Fruit fly (Drosophila melanogaster) whole organism, embryonic: ENCODE data around the gene CG32281.
A peak's percentile ranks its signal among the peaks of the same experiment; 100 is the strongest.

ENCODE experiments used
- Ada2b ChIP-seq: fragments of 200-800 bp; sonication (Bioruptor generic); IDR thresholded peaks from 2 replicates; pipeline ENCODE4 v1.3.6; 2022; ENCODE audit warnings: missing biosample characterization, missing genetic modification characterization
- CG10274 ChIP-seq: fragments of 200-800 bp; sonication (Bioruptor generic); optimal IDR thresholded peaks from 3 replicates; lab custom pipeline; 2017; ENCODE audit warnings: missing biosample characterization, mild to moderate bottlenecking, missing genetic modification characterization
- CG10366 ChIP-seq: fragments of 200-800 bp; sonication (Bioruptor generic); IDR thresholded peaks from 2 replicates; pipeline ENCODE4 v1.3.6; 2022; ENCODE audit warnings: missing biosample characterization, missing genetic modification characterization
- CG10979 ChIP-seq: fragments of 200-800 bp; sonication (Bioruptor generic); optimal IDR thresholded peaks from 2 replicates; lab custom pipeline; 2018; ENCODE audit warnings: missing biosample characterization, mild to moderate bottlenecking, missing genetic modification characterization, moderate library complexity
- CG11398 ChIP-seq: fragments of 200-800 bp; sonication (Bioruptor generic); optimal IDR thresholded peaks from 2 replicates; lab custom pipeline; 2016; ENCODE audit warnings: missing biosample characterization, missing genetic modification characterization
- CG11504 ChIP-seq: fragments of 200-800 bp; sonication (Bioruptor generic); optimal IDR thresholded peaks from 3 replicates; lab custom pipeline; 2019; ENCODE audit warnings: missing biosample characterization, mild to moderate bottlenecking, missing genetic modification characterization, moderate library complexity
- CG12219 ChIP-seq: fragments of 200-800 bp; sonication (Bioruptor generic); optimal IDR thresholded peaks from 3 replicates; lab custom pipeline; 2018; ENCODE audit warnings: missing biosample characterization, mild to moderate bottlenecking, missing genetic modification characterization
- CG13624 ChIP-seq: fragments of 200-800 bp; sonication (Bioruptor generic); optimal IDR thresholded peaks from 2 replicates; lab custom pipeline; 2016; ENCODE audit warnings: missing biosample characterization, missing genetic modification characterization
- CG1602 ChIP-seq: fragments of 200-800 bp; sonication (Bioruptor generic); optimal IDR thresholded peaks from 3 replicates; lab custom pipeline; 2016; ENCODE audit warnings: missing biosample characterization, missing genetic modification characterization
- CG17802 ChIP-seq: fragments of 200-800 bp; sonication (Bioruptor generic); optimal IDR thresholded peaks from 2 replicates; lab custom pipeline; 2018; ENCODE audit warnings: missing biosample characterization, mild to moderate bottlenecking, missing genetic modification characterization, moderate library complexity
- CG17829 ChIP-seq: fragments of 200-800 bp; optimal IDR thresholded peaks from 2 replicates; lab custom pipeline; 2019; ENCODE audit warnings: missing biosample characterization, mild to moderate bottlenecking, missing genetic modification characterization, moderate library complexity
- CG18262 ChIP-seq: fragments of 200-800 bp; optimal IDR thresholded peaks from 3 replicates; lab custom pipeline; 2019; ENCODE audit warnings: missing biosample characterization, mild to moderate bottlenecking, missing genetic modification characterization, moderate library complexity
- CG30020 ChIP-seq: fragments of 200-800 bp; optimal IDR thresholded peaks from 2 replicates; lab custom pipeline; 2019; ENCODE audit warnings: missing biosample characterization, mild to moderate bottlenecking, missing genetic modification characterization, moderate library complexity
- CG34422 ChIP-seq: fragments of 200-800 bp; sonication (Bioruptor generic); IDR thresholded peaks from 3 replicates; pipeline ENCODE4 v1.3.6; 2022; ENCODE audit warnings: missing biosample characterization, missing genetic modification characterization
- CG4820 ChIP-seq: fragments of 200-800 bp; sonication (Bioruptor generic); optimal IDR thresholded peaks from 3 replicates; lab custom pipeline; 2016; ENCODE audit warnings: missing biosample characterization, missing genetic modification characterization
- CG6765 ChIP-seq: fragments of 200-800 bp; sonication (Bioruptor generic); optimal IDR thresholded peaks from 3 replicates; lab custom pipeline; 2017; ENCODE audit warnings: missing biosample characterization, mild to moderate bottlenecking, missing genetic modification characterization
- CG9727 ChIP-seq: fragments of 200-800 bp; sonication (Bioruptor generic); optimal IDR thresholded peaks from 3 replicates; lab custom pipeline; 2017; ENCODE audit warnings: missing biosample characterization, mild to moderate bottlenecking, missing genetic modification characterization
- Fer2 ChIP-seq: fragments of 200-800 bp; sonication (Bioruptor generic); optimal IDR thresholded peaks from 2 replicates; lab custom pipeline; 2018; ENCODE audit warnings: missing biosample characterization, mild to moderate bottlenecking, missing genetic modification characterization, moderate library complexity
- Fer3 ChIP-seq: fragments of 200-800 bp; sonication (Bioruptor generic); optimal IDR thresholded peaks from 2 replicates; lab custom pipeline; 2018; ENCODE audit warnings: missing biosample characterization, mild to moderate bottlenecking, missing genetic modification characterization, moderate library complexity
- H15 ChIP-seq: fragments of 200-800 bp; sonication (Bioruptor generic); IDR thresholded peaks from 3 replicates; pipeline ENCODE4 v1.3.6; 2022; ENCODE audit warnings: missing biosample characterization, missing genetic modification characterization
- HHEX ChIP-seq: fragments of 200-800 bp; sonication (Bioruptor generic); optimal IDR thresholded peaks from 3 replicates; lab custom pipeline; 2017; ENCODE audit warnings: missing biosample characterization, mild to moderate bottlenecking, missing genetic modification characterization, missing genetic modification reagents
- HLH3B ChIP-seq: fragments of 200-800 bp; sonication (Bioruptor generic); IDR thresholded peaks from 2 replicates; pipeline ENCODE4 v1.3.6; 2022; ENCODE audit warnings: missing biosample characterization, missing genetic modification characterization
- Nf-YC ChIP-seq: fragments of 200-800 bp; optimal IDR thresholded peaks from 3 replicates; lab custom pipeline; 2019; ENCODE audit warnings: missing biosample characterization, mild to moderate bottlenecking, missing genetic modification characterization, moderate library complexity
- Pdp1 ChIP-seq, 2 experiments: fragments of 200-800 bp; sonication (Bioruptor generic); optimal IDR thresholded peaks; 3 replicates each; lab custom pipeline; 2016; ENCODE audit warnings: missing biosample characterization in 2 of 2, missing genetic modification characterization in 2 of 2, mild to moderate bottlenecking in 1 of 2, moderate library complexity in 1 of 2
- Ptx1 ChIP-seq: fragments of 200-800 bp; sonication (Bioruptor generic); IDR thresholded peaks from 2 replicates; pipeline ENCODE4 v1.3.6; 2022; ENCODE audit warnings: missing biosample characterization, missing genetic modification characterization
- Spps ChIP-seq: fragments of 200-800 bp; sonication (Bioruptor generic); optimal IDR thresholded peaks from 2 replicates; lab custom pipeline; 2018; ENCODE audit warnings: missing biosample characterization, mild to moderate bottlenecking, missing genetic modification characterization
- Stat92E ChIP-seq, 3 experiments: fragments of >200 bp in 2 of 3; fragments of 200-800 bp in 1 of 3; sonication (Bioruptor generic) in 1 of 3; optimal IDR thresholded peaks; 2 replicates each; lab custom pipeline; 2017 to 2019; ENCODE audit warnings: missing biosample characterization in 3 of 3, missing genetic modification characterization in 3 of 3, mild to moderate bottlenecking in 1 of 3, moderate library complexity in 1 of 3
- az2 ChIP-seq: fragments of 200-800 bp; sonication (Bioruptor generic); optimal IDR thresholded peaks from 3 replicates; lab custom pipeline; 2016; ENCODE audit warnings: missing biosample characterization, missing genetic modification characterization
- bbx ChIP-seq: fragments of 200-800 bp; sonication (Bioruptor generic); IDR thresholded peaks from 2 replicates; pipeline ENCODE4 v1.3.6; 2022; ENCODE audit warnings: missing biosample characterization, missing genetic modification characterization; ENCODE audit not compliant: partially characterized antibody
- bigmax ChIP-seq: fragments of 200-800 bp; sonication (Bioruptor generic); optimal IDR thresholded peaks from 2 replicates; lab custom pipeline; 2018; ENCODE audit warnings: missing biosample characterization, mild to moderate bottlenecking, missing genetic modification characterization
- cad ChIP-seq: fragments of >200 bp; optimal IDR thresholded peaks from 2 replicates; lab custom pipeline; 2017; ENCODE audit warnings: missing biosample characterization, missing genetic modification characterization
- caup ChIP-seq: fragments of 200-800 bp; sonication (Bioruptor generic); optimal IDR thresholded peaks from 3 replicates; lab custom pipeline; 2017; ENCODE audit warnings: missing biosample characterization, mild to moderate bottlenecking, missing genetic modification characterization, moderate library complexity; ENCODE audit not compliant: severe bottlenecking
- cg ChIP-seq: fragments of 200-800 bp; sonication (Bioruptor generic); optimal IDR thresholded peaks from 3 replicates; lab custom pipeline; 2019; ENCODE audit warnings: missing biosample characterization, mild to moderate bottlenecking, missing genetic modification characterization, moderate library complexity
- chm ChIP-seq: fragments of 200-800 bp; sonication (Bioruptor generic); IDR thresholded peaks from 2 replicates; pipeline ENCODE4 v1.3.6; 2022; ENCODE audit warnings: missing biosample characterization, missing genetic modification characterization
- dm ChIP-seq: fragments of 200-800 bp; sonication (Bioruptor generic); optimal IDR thresholded peaks from 3 replicates; lab custom pipeline; 2016; ENCODE audit warnings: missing biosample characterization, missing genetic modification characterization
- dmrt11E ChIP-seq: fragments of 200-800 bp; sonication (Bioruptor generic); optimal IDR thresholded peaks from 3 replicates; lab custom pipeline; 2018; ENCODE audit warnings: missing biosample characterization, mild to moderate bottlenecking, missing genetic modification characterization, moderate library complexity
- fd64A ChIP-seq: fragments of 200-800 bp; sonication (Bioruptor generic); optimal IDR thresholded peaks from 3 replicates; lab custom pipeline; 2018; ENCODE audit warnings: missing biosample characterization, mild to moderate bottlenecking, missing genetic modification characterization
- gem ChIP-seq: fragments of 200-800 bp; sonication (Bioruptor generic); optimal IDR thresholded peaks from 2 replicates; lab custom pipeline; 2019; ENCODE audit warnings: missing biosample characterization, mild to moderate bottlenecking, missing genetic modification characterization, moderate library complexity
- mam ChIP-seq: fragments of 200-800 bp; sonication (Bioruptor generic); optimal IDR thresholded peaks from 3 replicates; lab custom pipeline; 2016; ENCODE audit warnings: missing biosample characterization, missing genetic modification characterization
- oc ChIP-seq: fragments of 200-800 bp; sonication (Bioruptor generic); optimal IDR thresholded peaks from 2 replicates; lab custom pipeline; 2018; ENCODE audit warnings: missing biosample characterization, mild to moderate bottlenecking, missing genetic modification characterization, moderate library complexity
- pita ChIP-seq: fragments of 200-800 bp; sonication (Bioruptor generic); optimal IDR thresholded peaks from 2 replicates; lab custom pipeline; 2017; ENCODE audit warnings: missing biosample characterization, mild to moderate bottlenecking, missing genetic modification characterization
- pzg ChIP-seq: fragments of 200-800 bp; sonication (Bioruptor generic); optimal IDR thresholded peaks from 3 replicates; lab custom pipeline; 2018; ENCODE audit warnings: missing biosample characterization, mild to moderate bottlenecking, missing genetic modification characterization, moderate library complexity
- salm ChIP-seq: fragments of 200-800 bp; sonication (Bioruptor generic); optimal IDR thresholded peaks from 2 replicates; lab custom pipeline; 2018; ENCODE audit warnings: missing biosample characterization, mild to moderate bottlenecking, missing genetic modification characterization
- sd ChIP-seq: fragments of 200-800 bp; sonication (Bioruptor generic); optimal IDR thresholded peaks from 3 replicates; lab custom pipeline; 2018; ENCODE audit warnings: missing biosample characterization, mild to moderate bottlenecking, missing genetic modification characterization, moderate library complexity
- shn ChIP-seq: fragments of 200-800 bp; sonication (Bioruptor generic); optimal IDR thresholded peaks from 3 replicates; lab custom pipeline; 2016; ENCODE audit warnings: missing biosample characterization, missing genetic modification characterization
- slbo ChIP-seq: fragments of 200-800 bp; sonication (Bioruptor generic); IDR thresholded peaks from 2 replicates; pipeline ENCODE4 v1.3.6; 2022; ENCODE audit warnings: missing biosample characterization, missing genetic modification characterization
- tin ChIP-seq: fragments of 200-800 bp; sonication (Bioruptor generic); optimal IDR thresholded peaks from 3 replicates; lab custom pipeline; 2016; ENCODE audit warnings: missing biosample characterization, missing genetic modification characterization
- twi ChIP-seq: fragments of 200-800 bp; optimal IDR thresholded peaks from 2 replicates; lab custom pipeline; 2019; ENCODE audit warnings: missing biosample characterization, mild to moderate bottlenecking, missing genetic modification characterization, moderate library complexity
- unpg ChIP-seq: fragments of 200-800 bp; sonication (Bioruptor generic); optimal IDR thresholded peaks from 3 replicates; lab custom pipeline; 2018; ENCODE audit warnings: missing biosample characterization, mild to moderate bottlenecking, missing genetic modification characterization, moderate library complexity

The CG32281 gene

dm6 chr3L:3143383-3143962, 25.7 kb upstream of the CG32281 start, which contains the start of the genes CG11537 and Alg2 (continued):
- TF ChIP-seq HHEX (GFP tag; lab: Kevin White, UChicago) (peak; percentile 12), Ada2b (GFP tag; lab: Robert Waterston, UW) (no peak), dmrt11E (tag; lab: Kevin White, UChicago) (peak; percentile 33), CG10979 (tag; lab: Kevin White, UChicago) (peak; percentile 13), salm (no peak), az2 (GFP tag; lab: Kevin White, UChicago) (peak; percentile 13), CG12219 (GFP tag; lab: Kevin White, UChicago) (no peak), CG6765 (GFP tag; lab: Kevin White, UChicago) (no peak), gem (tag; lab: Kevin White, UChicago) (peak; percentile 55), slbo (GFP tag; lab: Robert Waterston, UW) (peak; percentile 75), HLH3B (GFP tag; lab: Robert Waterston, UW) (peak; percentile 13; the same call in 1 of the 2 replicates), unpg (GFP tag; lab: Kevin White, UChicago) (peak; percentile 38), bbx (GFP tag; lab: Robert Waterston, UW) (no peak), Ptx1 (GFP tag; lab: Robert Waterston, UW) (no peak), CG11504 (tag; lab: Kevin White, UChicago) (peak; percentile 70), mam (GFP tag; lab: Kevin White, UChicago) (peak; percentile 15), pzg (GFP tag; lab: Kevin White, UChicago) (peak; percentile 42), shn (GFP tag; lab: Kevin White, UChicago) (no peak), CG18262 (tag; lab: Kevin White, UChicago) (peak; percentile 45), CG10366 (GFP tag; lab: Robert Waterston, UW) (peak; percentile 29), Stat92E (GFP tag; optimal IDR thresholded peaks at IDR 0.05; lab: Kevin White, UChicago) (no peak), CG13624 (GFP tag; lab: Kevin White, UChicago) (peak; percentile 35), cad (GFP tag; lab: Kevin White, UChicago) (no peak), Nf-YC (tag; lab: Kevin White, UChicago) (peak; percentile 41), Fer2 (tag; lab: Kevin White, UChicago) (peak; percentile 4), Spps (tag; lab: Kevin White, UChicago) (no peak), dm (GFP tag; lab: Kevin White, UChicago) (peak; percentile 12), chm (no peak; the same call in 1 of the 2 replicates), CG10274 (GFP tag; lab: Kevin White, UChicago) (no peak), bigmax (GFP tag; lab: Kevin White, UChicago) (no peak), caup (GFP tag; lab: Kevin White, UChicago) (peak; percentile 42), Fer3 (tag; lab: Kevin White, UChicago) (peak; percentile 34), oc (tag; lab: Kevin White, UChicago) (no peak), Pdp1 (GFP tag; optimal IDR thresholded peaks at IDR 0.05; lab: Kevin White, UChicago) (peak in 1 of 2 experiments; percentile 19), CG9727 (GFP tag; lab: Kevin White, UChicago) (peak; percentile 39), CG4820 (GFP tag; lab: Kevin White, UChicago) (no peak), pita (no peak), H15 (no peak), CG30020 (peak; percentile 26), tin (GFP tag; lab: Kevin White, UChicago) (peak; percentile 42), sd (tag; lab: Kevin White, UChicago) (no peak), CG11398 (GFP tag; lab: Kevin White, UChicago) (no peak), CG1602 (GFP tag; lab: Kevin White, UChicago) (peak; percentile 7), fd64A (no peak), CG17829 (peak; percentile 44), twi (tag; lab: Kevin White, UChicago) (peak; percentile 73), cg (GFP tag; lab: Kevin White, UChicago) (no peak), CG34422 (GFP tag; lab: Robert Waterston, UW) (0 out of 3 replicates have a peak, but pooled peaks have one; percentile 39), CG17802 (tag; lab: Kevin White, UChicago) (peak; percentile 49)
